Worm (Caenorhabditis elegans) whole organism, L2 larva: ENCODE measurements around the gene daf-10.

Experiments used
- R02D3.7 ChIP-seq: fragments of 150-350 bp; optimal IDR thresholded peaks from 2 replicates; lab custom pipeline; 2014; ENCODE audit warnings: missing biosample characterization, missing genetic modification characterization
- ama-1 ChIP-seq: fragments of 150-350 bp; optimal IDR thresholded peaks from 2 replicates; lab custom pipeline; 2018; ENCODE audit warnings: inconsistent platforms
- ceh-82 ChIP-seq: fragments of 150-350 bp; optimal IDR thresholded peaks from 2 replicates; lab custom pipeline; 2014; ENCODE audit warnings: missing biosample characterization, missing genetic modification characterization
- dmd-4 ChIP-seq: sonication (generic microtip); optimal IDR thresholded peaks from 2 replicates; lab custom pipeline; 2017; ENCODE audit warnings: missing biosample characterization, missing genetic modification characterization
- egl-27 ChIP-seq: sonication (generic microtip); optimal IDR thresholded peaks from 3 replicates; lab custom pipeline; 2017; ENCODE audit warnings: missing biosample characterization, missing genetic modification reagents, missing genetic modification characterization
- lin-13 ChIP-seq: fragments of 150-350 bp; optimal IDR thresholded peaks from 2 replicates; lab custom pipeline; 2014; ENCODE audit warnings: missing biosample characterization, missing genetic modification reagents, missing genetic modification characterization
- lin-39 ChIP-seq: fragments of 150-350 bp; optimal IDR thresholded peaks from 2 replicates; lab custom pipeline; 2014; ENCODE audit warnings: missing biosample characterization, missing genetic modification reagents, missing genetic modification characterization
- mdl-1 ChIP-seq, 2 experiments: fragments of 150-350 bp in 1 of 2; sonication (generic microtip) in 1 of 2; optimal IDR thresholded peaks; 2 replicates each; lab custom pipeline; 2017; ENCODE audit warnings: missing biosample characterization in 2 of 2, missing genetic modification characterization in 2 of 2
- unc-62 ChIP-seq: fragments of 150-350 bp; optimal IDR thresholded peaks from 2 replicates; lab custom pipeline; 2014; ENCODE audit warnings: missing biosample characterization, missing genetic modification reagents, missing genetic modification characterization
- ztf-1 ChIP-seq: fragments of 200-800 bp; sonication (Bioruptor generic); conservative IDR thresholded peaks from 2 replicates; pipeline ENCODE4 v1.3.6; 2022; ENCODE audit warnings: missing genetic modification characterization, missing compliant biosample characterization

DNA sequence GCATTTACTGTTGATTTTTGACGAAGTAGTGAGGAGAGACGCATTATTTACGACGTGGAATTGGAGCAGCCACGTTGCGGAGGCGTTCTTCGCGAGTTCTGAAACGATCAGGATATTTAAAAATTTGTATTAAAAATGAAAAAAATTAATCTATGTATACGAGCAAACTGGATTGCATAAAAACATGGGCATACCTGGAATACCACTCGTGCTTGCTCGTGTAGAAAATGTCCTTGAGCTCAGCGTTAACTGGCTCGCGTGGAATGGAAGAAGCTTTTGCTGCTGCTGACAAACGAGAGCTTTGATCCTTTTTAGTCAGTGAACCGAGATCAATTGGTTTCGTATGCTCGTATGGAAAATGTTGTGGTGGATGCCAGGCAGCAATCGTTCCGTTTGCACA lies 52.1 kb downstream of the daf-10 start, which contains the start of gene lpl-1:
- no peak for TF ChIP-seq lin-39 (tag; lab: Kevin White, UChicago)
- no peak for TF ChIP-seq egl-27 (tag; lab: Kevin White, UChicago)
- no peak for TF ChIP-seq ceh-82 (tag; lab: Kevin White, UChicago)
- TF ChIP-seq ama-1 (lab: Kevin White, UChicago), result no peak
- no peak for TF ChIP-seq ztf-1
- no peak for TF ChIP-seq unc-62 (GFP tag; lab: Kevin White, UChicago)
- no peak for TF ChIP-seq lin-13 (GFP tag; lab: Kevin White, UChicago)
- TF ChIP-seq mdl-1 (tag; optimal IDR thresholded peaks at IDR 0.05; lab: Kevin White, UChicago), result no peak
- no peak for TF ChIP-seq R02D3.7 (tag; lab: Kevin White, UChicago)
- no peak for TF ChIP-seq dmd-4
